Fruit fly (Drosophila melanogaster) whole organism, embryonic: Measurements from ENCODE around the gene Mal-B1.
A peak's percentile ranks its signal among the peaks of the same experiment; 100 is the strongest.

Experiments used
- Asciz ChIP-seq: fragments of 200-800 bp; sonication (Bioruptor generic); optimal IDR thresholded peaks from 2 replicates; lab custom pipeline; 2017; ENCODE audit warnings: missing biosample characterization, mild to moderate bottlenecking, missing genetic modification characterization, missing genetic modification reagents
- Atf6 ChIP-seq: fragments of 200-800 bp; sonication (Bioruptor generic); IDR thresholded peaks from 2 replicates; pipeline ENCODE4 v1.3.6; 2022; ENCODE audit warnings: missing biosample characterization, missing genetic modification characterization
- Awh ChIP-seq: fragments of 200-800 bp; sonication (Bioruptor generic); IDR thresholded peaks from 2 replicates; pipeline ENCODE4, ENCODE4 v1.3.6; 2022; ENCODE audit warnings: missing biosample characterization, missing genetic modification characterization
- BtbVII ChIP-seq: fragments of 200-800 bp; sonication (Bioruptor generic); optimal IDR thresholded peaks from 3 replicates; lab custom pipeline; 2017; ENCODE audit warnings: missing biosample characterization, mild to moderate bottlenecking, missing genetic modification characterization
- CG10462 ChIP-seq: fragments of 200-800 bp; sonication (Bioruptor generic); optimal IDR thresholded peaks from 2 replicates; lab custom pipeline; 2016; ENCODE audit warnings: missing biosample characterization, missing genetic modification characterization
- CG10565 ChIP-seq: fragments of 200-800 bp; sonication (Bioruptor generic); optimal IDR thresholded peaks from 3 replicates; lab custom pipeline; 2016; ENCODE audit warnings: missing biosample characterization, mild to moderate bottlenecking, missing genetic modification characterization
- CG12071 ChIP-seq: fragments of 200-800 bp; sonication (Bioruptor generic); optimal IDR thresholded peaks from 3 replicates; lab custom pipeline; 2018; ENCODE audit warnings: missing biosample characterization, mild to moderate bottlenecking, missing genetic modification characterization
- CG12769 ChIP-seq: fragments of 200-800 bp; sonication (Bioruptor generic); optimal IDR thresholded peaks from 2 replicates; lab custom pipeline; 2019; ENCODE audit warnings: missing biosample characterization, mild to moderate bottlenecking, missing genetic modification characterization, moderate library complexity
- CG13296 ChIP-seq: fragments of 200-800 bp; sonication (Bioruptor generic); optimal IDR thresholded peaks from 3 replicates; lab custom pipeline; 2018; ENCODE audit warnings: missing biosample characterization, mild to moderate bottlenecking, missing genetic modification characterization
- CG15514 ChIP-seq: fragments of 200-800 bp; sonication (Bioruptor generic); optimal IDR thresholded peaks from 3 replicates; lab custom pipeline; 2017; ENCODE audit warnings: missing biosample characterization, missing genetic modification characterization, mild to moderate bottlenecking, moderate library complexity, missing genetic modification reagents
- CG16813 ChIP-seq: fragments of 200-800 bp; sonication (Bioruptor generic); IDR thresholded peaks from 3 replicates; pipeline ENCODE4 v1.3.6; 2022; ENCODE audit warnings: missing biosample characterization, missing genetic modification characterization; ENCODE audit not compliant: partially characterized antibody
- CG17385 ChIP-seq: fragments of 200-800 bp; sonication (Bioruptor generic); optimal IDR thresholded peaks from 3 replicates; lab custom pipeline; 2018; ENCODE audit warnings: missing biosample characterization, mild to moderate bottlenecking, missing genetic modification characterization
- CG1792 ChIP-seq: fragments of 200-800 bp; sonication (Bioruptor generic); optimal IDR thresholded peaks from 2 replicates; lab custom pipeline; 2016; ENCODE audit warnings: missing biosample characterization, missing genetic modification characterization
- CG18764 ChIP-seq: fragments of 200-800 bp; sonication (Bioruptor generic); optimal IDR thresholded peaks from 3 replicates; lab custom pipeline; 2016; ENCODE audit warnings: missing biosample characterization, missing genetic modification characterization
- CG2202 ChIP-seq: fragments of 200-800 bp; sonication (Bioruptor generic); optimal IDR thresholded peaks from 2 replicates; lab custom pipeline; 2018; ENCODE audit warnings: missing biosample characterization, mild to moderate bottlenecking, missing genetic modification characterization
- CG2678 ChIP-seq: fragments of 200-800 bp; sonication (Bioruptor generic); optimal IDR thresholded peaks from 3 replicates; lab custom pipeline; 2019; ENCODE audit warnings: missing biosample characterization, mild to moderate bottlenecking, missing genetic modification characterization, moderate library complexity
- CG31365 ChIP-seq: fragments of 200-800 bp; sonication (Bioruptor generic); optimal IDR thresholded peaks from 2 replicates; lab custom pipeline; 2018; ENCODE audit warnings: missing biosample characterization, mild to moderate bottlenecking, missing genetic modification characterization
- CG7963 ChIP-seq: fragments of 200-800 bp; sonication (Bioruptor generic); IDR thresholded peaks from 3 replicates; pipeline ENCODE4 v1.3.6; 2022; ENCODE audit warnings: missing biosample characterization, missing genetic modification characterization; ENCODE audit not compliant: partially characterized antibody
- CG7987 ChIP-seq: fragments of 200-800 bp; sonication (Bioruptor generic); optimal IDR thresholded peaks from 2 replicates; lab custom pipeline; 2018; ENCODE audit warnings: missing biosample characterization, mild to moderate bottlenecking, missing genetic modification characterization, moderate library complexity
- CG8290 ChIP-seq, 3 experiments: fragments of 200-800 bp; sonication (Bioruptor generic); optimal IDR thresholded peaks; 2 replicates each; lab custom pipeline; 2016 to 2019; ENCODE audit warnings: missing biosample characterization in 3 of 3, missing genetic modification characterization in 3 of 3, mild to moderate bottlenecking in 2 of 3, moderate library complexity in 1 of 3
- Doc3 ChIP-seq: fragments of 200-800 bp; sonication (Bioruptor generic); IDR thresholded peaks from 3 replicates; pipeline ENCODE4 v1.3.6; 2022; ENCODE audit warnings: missing biosample characterization, missing genetic modification characterization; ENCODE audit not compliant: partially characterized antibody
- Fer1 ChIP-seq: fragments of 200-800 bp; sonication (Bioruptor generic); optimal IDR thresholded peaks from 2 replicates; lab custom pipeline; 2017; ENCODE audit warnings: missing biosample characterization, mild to moderate bottlenecking, missing genetic modification characterization
- GATAe ChIP-seq: fragments of 200-800 bp; sonication (Bioruptor generic); conservative IDR thresholded peaks from 2 replicates; pipeline ENCODE4 v1.3.6; 2022; ENCODE audit warnings: missing biosample characterization, missing genetic modification characterization
- Hmr ChIP-seq: fragments of 200-800 bp; sonication (Bioruptor generic); optimal IDR thresholded peaks from 3 replicates; lab custom pipeline; 2017; ENCODE audit warnings: mild to moderate bottlenecking, missing biosample characterization, missing genetic modification reagents, missing genetic modification characterization
- Med ChIP-seq: fragments of 200-800 bp; sonication (Bioruptor generic); peaks from one replicate; lab custom pipeline; 2016; ENCODE audit warnings: missing biosample characterization, missing genetic modification characterization, mild to moderate bottlenecking, inconsistent platforms, moderate library complexity
- Stat92E ChIP-seq, 3 experiments: fragments of >200 bp in 2 of 3; fragments of 200-800 bp in 1 of 3; sonication (Bioruptor generic) in 1 of 3; optimal IDR thresholded peaks; 2 replicates each; lab custom pipeline; 2017 to 2019; ENCODE audit warnings: missing biosample characterization in 3 of 3, missing genetic modification characterization in 3 of 3, mild to moderate bottlenecking in 1 of 3, moderate library complexity in 1 of 3
- ac ChIP-seq: fragments of 200-800 bp; sonication (Bioruptor generic); optimal IDR thresholded peaks from 3 replicates; lab custom pipeline; 2017; ENCODE audit warnings: missing biosample characterization, mild to moderate bottlenecking, missing genetic modification characterization
- al ChIP-seq: fragments of 200-800 bp; sonication (Bioruptor generic); IDR thresholded peaks from 2 replicates; pipeline ENCODE4 v1.3.6; 2022; ENCODE audit warnings: missing biosample characterization, missing genetic modification characterization
- ase ChIP-seq: fragments of 200-800 bp; sonication (Bioruptor generic); IDR thresholded peaks from 3 replicates; pipeline ENCODE4 v1.3.6; 2022; ENCODE audit warnings: missing biosample characterization, missing genetic modification characterization
- caup ChIP-seq: fragments of 200-800 bp; sonication (Bioruptor generic); optimal IDR thresholded peaks from 3 replicates; lab custom pipeline; 2017; ENCODE audit warnings: missing biosample characterization, mild to moderate bottlenecking, missing genetic modification characterization, moderate library complexity; ENCODE audit not compliant: severe bottlenecking
- chif ChIP-seq, 2 experiments: fragments of 200-800 bp; sonication (Bioruptor generic); optimal IDR thresholded peaks; 3 replicates each; lab custom pipeline; 2016; ENCODE audit warnings: missing biosample characterization in 2 of 2, missing genetic modification characterization in 2 of 2
- dmrt99B ChIP-seq: fragments of 200-800 bp; sonication (Bioruptor generic); optimal IDR thresholded peaks from 2 replicates; lab custom pipeline; 2018; ENCODE audit warnings: missing biosample characterization, mild to moderate bottlenecking, missing genetic modification characterization, moderate library complexity
- exex ChIP-seq: fragments of 200-800 bp; sonication (Bioruptor generic); optimal IDR thresholded peaks from 4 replicates; lab custom pipeline; 2018; ENCODE audit warnings: missing biosample characterization, mild to moderate bottlenecking, missing genetic modification characterization, moderate library complexity
- fu2 ChIP-seq: fragments of 200-800 bp; sonication (Bioruptor generic); optimal IDR thresholded peaks from 2 replicates; lab custom pipeline; 2016; ENCODE audit warnings: missing biosample characterization, missing genetic modification characterization
- jigr1 ChIP-seq: fragments of 200-800 bp; sonication (Bioruptor generic); IDR thresholded peaks from 3 replicates; pipeline ENCODE4 v1.3.6; 2022; ENCODE audit warnings: missing biosample characterization, missing genetic modification characterization
- lbe ChIP-seq: fragments of 200-800 bp; sonication (Bioruptor generic); optimal IDR thresholded peaks from 2 replicates; lab custom pipeline; 2016; ENCODE audit warnings: missing biosample characterization, mild to moderate bottlenecking, missing genetic modification characterization
- lmd ChIP-seq: fragments of 200-800 bp; sonication (Bioruptor generic); IDR thresholded peaks from 2 replicates; pipeline ENCODE4 v1.3.6; 2022; ENCODE audit warnings: missing biosample characterization, missing genetic modification characterization
- mirr ChIP-seq: fragments of 200-800 bp; sonication (Bioruptor generic); optimal IDR thresholded peaks from 3 replicates; lab custom pipeline; 2018; ENCODE audit warnings: missing biosample characterization, mild to moderate bottlenecking, missing genetic modification characterization
- pros ChIP-seq: fragments of 200-800 bp; sonication (Bioruptor generic); optimal IDR thresholded peaks from 3 replicates; lab custom pipeline; 2019; ENCODE audit warnings: missing biosample characterization, mild to moderate bottlenecking, missing genetic modification characterization, moderate library complexity
- salm ChIP-seq: fragments of 200-800 bp; sonication (Bioruptor generic); optimal IDR thresholded peaks from 2 replicates; lab custom pipeline; 2018; ENCODE audit warnings: missing biosample characterization, mild to moderate bottlenecking, missing genetic modification characterization
- schlank ChIP-seq: fragments of 200-800 bp; sonication (Bioruptor generic); optimal IDR thresholded peaks from 2 replicates; lab custom pipeline; 2018; ENCODE audit warnings: missing biosample characterization, mild to moderate bottlenecking, missing genetic modification characterization
- sens ChIP-seq: fragments of 200-800 bp; sonication (Bioruptor generic); peaks from one replicate; lab custom pipeline; 2016; ENCODE audit warnings: missing biosample characterization, missing genetic modification characterization
- wek ChIP-seq: fragments of 200-800 bp; sonication (Bioruptor generic); optimal IDR thresholded peaks from 3 replicates; lab custom pipeline; 2018; ENCODE audit warnings: missing biosample characterization, mild to moderate bottlenecking, missing genetic modification characterization, moderate library complexity

The Mal-B1 gene

DNA sequence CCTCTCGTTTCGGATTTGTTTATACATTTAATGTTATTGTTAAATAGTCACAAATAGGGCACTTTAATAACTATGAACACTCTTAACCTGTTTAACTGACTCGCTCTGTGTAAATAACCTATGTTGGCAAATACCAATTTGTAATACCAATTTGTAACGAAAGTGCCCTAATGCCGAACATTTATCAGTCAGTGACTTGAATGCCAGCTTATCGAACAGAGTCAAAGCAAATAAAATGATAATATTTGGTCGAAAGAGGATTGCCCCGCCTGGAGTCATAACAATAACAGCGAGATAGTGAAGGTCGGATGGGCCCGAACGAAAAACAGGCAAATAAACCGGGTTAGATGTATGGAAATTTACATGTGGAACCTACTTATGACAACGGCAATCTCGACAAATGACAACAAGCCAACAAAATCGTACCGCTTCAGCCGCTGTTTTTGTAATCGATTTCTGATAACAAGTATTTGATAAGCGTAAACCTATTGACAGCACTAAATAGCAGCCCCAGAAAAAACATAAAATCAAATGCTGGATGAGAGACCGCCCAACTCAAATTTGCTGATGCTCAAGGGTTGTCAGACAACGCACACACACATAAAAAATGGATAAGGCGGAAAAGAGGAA is 1.8 kb upstream of the Mal-B1 start (continued):
- TF ChIP-seq lmd (GFP tag; lab: Robert Waterston, UW) = no peak
- no peak for TF ChIP-seq chif (GFP tag; optimal IDR thresholded peaks at IDR 0.05; lab: Kevin White, UChicago)
- TF ChIP-seq ase = no peak
- no peak for TF ChIP-seq lbe
- peak; percentile 31 for TF ChIP-seq Asciz
- peak; percentile 27 for TF ChIP-seq CG12071 (GFP tag; lab: Kevin White, UChicago)
- no peak for TF ChIP-seq CG7963
- peak; percentile 57; the same call in 1 of the 2 replicates for TF ChIP-seq Awh (GFP tag; lab: Robert Waterston, UW)
- TF ChIP-seq CG2678 = peak; percentile 43
- peak; percentile 37 for TF ChIP-seq wek (GFP tag; lab: Kevin White, UChicago)
- no peak for TF ChIP-seq BtbVII (GFP tag; lab: Kevin White, UChicago)
- TF ChIP-seq CG18764 = no peak
- TF ChIP-seq jigr1 (GFP tag; lab: Robert Waterston, UW) = no peak
- TF ChIP-seq Hmr (GFP tag; lab: Kevin White, UChicago) = peak; percentile 41
- TF ChIP-seq mirr (GFP tag; lab: Kevin White, UChicago) = peak; percentile 92
- no peak for TF ChIP-seq CG10565 (GFP tag; lab: Kevin White, UChicago)
- no peak for TF ChIP-seq pros (GFP tag; lab: Kevin White, UChicago)
- no peak for TF ChIP-seq Doc3 (GFP tag; lab: Robert Waterston, UW)
- TF ChIP-seq CG31365 (tag; lab: Kevin White, UChicago) = no peak
- no peak for TF ChIP-seq CG8290 (GFP tag; optimal IDR thresholded peaks at IDR 0.05; lab: Kevin White, UChicago)
- peak in 1 of 2 experiments; percentile 60 for TF ChIP-seq CG8290 (tag; optimal IDR thresholded peaks at IDR 0.05; lab: Kevin White, UChicago)
- peak; percentile 43 for TF ChIP-seq CG12769 (tag; lab: Kevin White, UChicago)
- TF ChIP-seq sens (GFP tag; lab: Kevin White, UChicago) = peak; percentile 49
- TF ChIP-seq Stat92E (GFP tag; optimal IDR thresholded peaks at IDR 0.05; lab: Kevin White, UChicago) = no peak
- TF ChIP-seq Fer1 (GFP tag; lab: Kevin White, UChicago) = peak; percentile 27
- TF ChIP-seq GATAe (GFP tag; lab: Robert Waterston, UW) = 0 out of 2 replicates have a peak, but pooled peaks have one; percentile 16
- TF ChIP-seq CG10462 (GFP tag; lab: Kevin White, UChicago) = no peak
- TF ChIP-seq salm = no peak
- peak; percentile 81 for TF ChIP-seq Med (GFP tag; lab: Kevin White, UChicago)
- no peak for TF ChIP-seq dmrt99B (tag; lab: Kevin White, UChicago)
- peak; percentile 7 for TF ChIP-seq schlank (tag; lab: Kevin White, UChicago)
- TF ChIP-seq CG1792 = no peak
- peak; percentile 33 for TF ChIP-seq CG15514 (GFP tag; lab: Kevin White, UChicago)
- no peak for TF ChIP-seq ac (GFP tag; lab: Kevin White, UChicago)
- TF ChIP-seq CG17385 = peak; percentile 9
- TF ChIP-seq CG7987 = peak; percentile 33
- peak; percentile 29 for TF ChIP-seq CG13296
- peak; percentile 76 for TF ChIP-seq exex (tag; lab: Kevin White, UChicago)
- TF ChIP-seq CG2202 = no peak
- TF ChIP-seq caup (GFP tag; lab: Kevin White, UChicago) = peak; percentile 38
- TF ChIP-seq Atf6 (GFP tag; lab: Robert Waterston, UW) = 0 out of 2 replicates have a peak, but pooled peaks have one; percentile 34
- TF ChIP-seq CG16813 = no peak
- no peak for TF ChIP-seq al
- TF ChIP-seq fu2 (GFP tag; lab: Kevin White, UChicago) = no peak
